Fruit fly (Drosophila melanogaster) whole organism, embryonic: Measurements from ENCODE around the gene CG18213.

Experiments
- Atf-2 ChIP-seq: fragments of 200-800 bp; sonication (Bioruptor generic); optimal IDR thresholded peaks from 2 replicates; lab custom pipeline; 2016; ENCODE audit warnings: missing biosample characterization, missing genetic modification characterization
- C15 ChIP-seq: fragments of 200-800 bp; sonication (Bioruptor generic); IDR thresholded peaks from 3 replicates; pipeline ENCODE4 v1.3.6; 2022; ENCODE audit warnings: missing biosample characterization, missing genetic modification characterization
- CG10543 ChIP-seq: fragments of 200-800 bp; sonication (Bioruptor generic); optimal IDR thresholded peaks from 3 replicates; lab custom pipeline; 2017; ENCODE audit warnings: missing biosample characterization, mild to moderate bottlenecking, missing genetic modification characterization, moderate library complexity
- CG11093 ChIP-seq: fragments of 200-800 bp; sonication (Bioruptor generic); IDR thresholded peaks from 3 replicates; pipeline ENCODE4 v1.3.6; 2022; ENCODE audit warnings: missing biosample characterization, missing genetic modification characterization
- CG11695 ChIP-seq: fragments of 200-800 bp; sonication (Bioruptor generic); IDR thresholded peaks from 3 replicates; pipeline ENCODE4 v1.3.6; 2022; ENCODE audit warnings: missing biosample characterization, missing genetic modification characterization
- CG12299 ChIP-seq: fragments of 200-800 bp; sonication (Bioruptor generic); optimal IDR thresholded peaks from 2 replicates; lab custom pipeline; 2018; ENCODE audit warnings: missing biosample characterization, mild to moderate bottlenecking, missing genetic modification characterization
- CG1529 ChIP-seq: fragments of 200-800 bp; sonication (Bioruptor generic); optimal IDR thresholded peaks from 3 replicates; lab custom pipeline; 2018; ENCODE audit warnings: missing biosample characterization, missing genetic modification characterization
- CG1647 ChIP-seq: fragments of 200-800 bp; sonication (Bioruptor generic); optimal IDR thresholded peaks from 3 replicates; lab custom pipeline; 2016; ENCODE audit warnings: missing biosample characterization, missing genetic modification characterization
- CG17361 ChIP-seq: fragments of 200-800 bp; sonication (Bioruptor generic); IDR thresholded peaks from 3 replicates; pipeline ENCODE4 v1.3.6; 2022; ENCODE audit warnings: missing biosample characterization, missing genetic modification characterization
- CG18262 ChIP-seq: fragments of 200-800 bp; optimal IDR thresholded peaks from 3 replicates; lab custom pipeline; 2019; ENCODE audit warnings: missing biosample characterization, mild to moderate bottlenecking, missing genetic modification characterization, moderate library complexity
- CG2678 ChIP-seq: fragments of 200-800 bp; sonication (Bioruptor generic); optimal IDR thresholded peaks from 3 replicates; lab custom pipeline; 2019; ENCODE audit warnings: missing biosample characterization, mild to moderate bottlenecking, missing genetic modification characterization, moderate library complexity
- CG31388 ChIP-seq: fragments of 200-800 bp; sonication (Bioruptor generic); optimal IDR thresholded peaks from 2 replicates; lab custom pipeline; 2016; ENCODE audit warnings: missing biosample characterization, missing genetic modification characterization
- CG33213 ChIP-seq: fragments of 200-800 bp; sonication (Bioruptor generic); optimal IDR thresholded peaks from 3 replicates; lab custom pipeline; 2016; ENCODE audit warnings: missing biosample characterization, missing genetic modification characterization
- CG4282 ChIP-seq: fragments of 200-800 bp; sonication (Bioruptor generic); optimal IDR thresholded peaks from 2 replicates; lab custom pipeline; 2016; ENCODE audit warnings: missing biosample characterization, missing genetic modification characterization
- CG4360 ChIP-seq: fragments of 200-800 bp; sonication (Bioruptor generic); IDR thresholded peaks from 2 replicates; pipeline ENCODE4 v1.3.6; 2022; ENCODE audit warnings: missing biosample characterization, missing genetic modification characterization
- CG4617 ChIP-seq: fragments of 200-800 bp; sonication (Bioruptor generic); optimal IDR thresholded peaks from 3 replicates; lab custom pipeline; 2016; ENCODE audit warnings: missing biosample characterization, missing genetic modification characterization, borderline replicate concordance
- CG6272 ChIP-seq: fragments of 200-800 bp; sonication (Bioruptor generic); IDR thresholded peaks from 2 replicates; pipeline ENCODE4 v1.3.6; 2022; ENCODE audit warnings: missing biosample characterization, missing genetic modification characterization
- CG7357 ChIP-seq: fragments of 200-800 bp; sonication (Bioruptor generic); IDR thresholded peaks from 3 replicates; pipeline ENCODE4 v1.3.6; 2022; ENCODE audit warnings: missing biosample characterization, missing genetic modification characterization
- CG7556 ChIP-seq: fragments of 200-800 bp; sonication (Bioruptor generic); optimal IDR thresholded peaks from 2 replicates; lab custom pipeline; 2017; ENCODE audit warnings: missing biosample characterization, mild to moderate bottlenecking, missing genetic modification characterization
- CG7928 ChIP-seq: fragments of 200-800 bp; sonication (Bioruptor generic); optimal IDR thresholded peaks from 2 replicates; lab custom pipeline; 2017; ENCODE audit warnings: missing biosample characterization, mild to moderate bottlenecking, missing genetic modification characterization
- CG9817 ChIP-seq: fragments of 200-800 bp; sonication (Bioruptor generic); optimal IDR thresholded peaks from 2 replicates; lab custom pipeline; 2018; ENCODE audit warnings: missing biosample characterization, mild to moderate bottlenecking, missing genetic modification characterization, moderate library complexity
- Dbx ChIP-seq: fragments of 200-800 bp; sonication (Bioruptor generic); IDR thresholded peaks from 3 replicates; pipeline ENCODE4 v1.3.6; 2022; ENCODE audit warnings: missing biosample characterization, missing genetic modification characterization
- Doc3 ChIP-seq: fragments of 200-800 bp; sonication (Bioruptor generic); IDR thresholded peaks from 3 replicates; pipeline ENCODE4 v1.3.6; 2022; ENCODE audit warnings: missing biosample characterization, missing genetic modification characterization; ENCODE audit not compliant: partially characterized antibody
- Elba2 ChIP-seq: fragments of 200-800 bp; sonication (Bioruptor generic); optimal IDR thresholded peaks from 3 replicates; lab custom pipeline; 2016; ENCODE audit warnings: missing biosample characterization, missing genetic modification characterization
- HLH4C ChIP-seq: fragments of 200-800 bp; sonication (Bioruptor generic); IDR thresholded peaks from 3 replicates; pipeline ENCODE4 v1.3.6; 2022; ENCODE audit warnings: missing biosample characterization, missing genetic modification characterization; ENCODE audit not compliant: partially characterized antibody
- Hey ChIP-seq: fragments of 200-800 bp; sonication (Bioruptor generic); optimal IDR thresholded peaks from 3 replicates; lab custom pipeline; 2018; ENCODE audit warnings: missing biosample characterization, mild to moderate bottlenecking, missing genetic modification characterization
- Hmx ChIP-seq: fragments of 200-800 bp; sonication (Bioruptor generic); optimal IDR thresholded peaks from 2 replicates; lab custom pipeline; 2016; ENCODE audit warnings: missing biosample characterization, missing genetic modification characterization
- Hr39 ChIP-seq: fragments of >200 bp; optimal IDR thresholded peaks from 2 replicates; lab custom pipeline; 2017
- Jarid2 ChIP-seq: fragments of 200-800 bp; sonication (Bioruptor generic); optimal IDR thresholded peaks from 3 replicates; lab custom pipeline; 2017; ENCODE audit warnings: mild to moderate bottlenecking, missing biosample characterization, missing genetic modification reagents, missing genetic modification characterization
- Myb ChIP-seq: fragments of 200-800 bp; sonication (Bioruptor generic); optimal IDR thresholded peaks from 2 replicates; lab custom pipeline; 2016; ENCODE audit warnings: missing biosample characterization, missing genetic modification characterization
- NC2β ChIP-seq: fragments of 200-800 bp; sonication (Bioruptor generic); optimal IDR thresholded peaks from 2 replicates; lab custom pipeline; 2016; ENCODE audit warnings: missing biosample characterization, missing genetic modification characterization
- Sox102F ChIP-seq: fragments of 200-800 bp; sonication (Bioruptor generic); optimal IDR thresholded peaks from 2 replicates; lab custom pipeline; 2018; ENCODE audit warnings: missing biosample characterization, mild to moderate bottlenecking, missing genetic modification characterization, moderate library complexity
- Tbp ChIP-seq: fragments of >200 bp; optimal IDR thresholded peaks from 2 replicates; lab custom pipeline; 2018; ENCODE audit warnings: missing biosample characterization, missing genetic modification characterization
- az2 ChIP-seq: fragments of 200-800 bp; sonication (Bioruptor generic); optimal IDR thresholded peaks from 3 replicates; lab custom pipeline; 2016; ENCODE audit warnings: missing biosample characterization, missing genetic modification characterization
- bbx ChIP-seq: fragments of 200-800 bp; sonication (Bioruptor generic); IDR thresholded peaks from 2 replicates; pipeline ENCODE4 v1.3.6; 2022; ENCODE audit warnings: missing biosample characterization, missing genetic modification characterization; ENCODE audit not compliant: partially characterized antibody
- ci ChIP-seq: fragments of 200-800 bp; sonication (Bioruptor generic); IDR thresholded peaks from 3 replicates; pipeline ENCODE4 v1.3.6; 2022; ENCODE audit warnings: missing biosample characterization, missing genetic modification characterization
- croc ChIP-seq: fragments of 200-800 bp; sonication (Bioruptor generic); conservative IDR thresholded peaks from 3 replicates; pipeline ENCODE4 v1.3.6; 2022; ENCODE audit warnings: missing biosample characterization, missing genetic modification characterization
- dan ChIP-seq: fragments of 200-800 bp; sonication (Bioruptor generic); IDR thresholded peaks from 2 replicates; pipeline ENCODE4 v1.3.6; 2022; ENCODE audit warnings: missing biosample characterization, missing genetic modification characterization
- emc ChIP-seq: fragments of 200-800 bp; sonication (Bioruptor generic); optimal IDR thresholded peaks from 2 replicates; lab custom pipeline; 2016; ENCODE audit warnings: missing biosample characterization, missing genetic modification characterization
- ems ChIP-seq: fragments of 200-800 bp; sonication (Bioruptor generic); optimal IDR thresholded peaks from 3 replicates; lab custom pipeline; 2016; ENCODE audit warnings: missing biosample characterization, missing genetic modification characterization
- eyg ChIP-seq: fragments of 200-800 bp; sonication (Bioruptor generic); optimal IDR thresholded peaks from 3 replicates; lab custom pipeline; 2016; ENCODE audit warnings: missing biosample characterization, missing genetic modification characterization
- fd102C ChIP-seq: fragments of 200-800 bp; sonication (Bioruptor generic); optimal IDR thresholded peaks from 2 replicates; lab custom pipeline; 2018; ENCODE audit warnings: missing biosample characterization, mild to moderate bottlenecking, missing genetic modification characterization, moderate library complexity
- fd3F ChIP-seq: fragments of 200-800 bp; sonication (Bioruptor generic); optimal IDR thresholded peaks from 2 replicates; lab custom pipeline; 2018; ENCODE audit warnings: missing biosample characterization, mild to moderate bottlenecking, missing genetic modification characterization, moderate library complexity
- gcm2 ChIP-seq: fragments of 200-800 bp; sonication (Bioruptor generic); optimal IDR thresholded peaks from 2 replicates; lab custom pipeline; 2016; ENCODE audit warnings: missing biosample characterization, missing genetic modification characterization
- ham ChIP-seq: fragments of 200-800 bp; sonication (Bioruptor generic); IDR thresholded peaks from 2 replicates; pipeline ENCODE4 v1.3.6; 2022; ENCODE audit warnings: missing biosample characterization, missing genetic modification characterization
- kni ChIP-seq: fragments of 200-800 bp; sonication (Bioruptor generic); optimal IDR thresholded peaks from 3 replicates; lab custom pipeline; 2017; ENCODE audit warnings: mild to moderate bottlenecking, missing biosample characterization, missing genetic modification reagents, missing genetic modification characterization
- onecut ChIP-seq: fragments of 200-800 bp; sonication (Bioruptor generic); IDR thresholded peaks from 2 replicates; pipeline ENCODE4 v1.3.6; 2022; ENCODE audit warnings: missing biosample characterization, missing genetic modification characterization
- sima ChIP-seq: fragments of 200-800 bp; sonication (Bioruptor generic); optimal IDR thresholded peaks from 2 replicates; lab custom pipeline; 2016; ENCODE audit warnings: missing biosample characterization, missing genetic modification characterization
- sr ChIP-seq: fragments of 200-800 bp; sonication (Bioruptor generic); IDR thresholded peaks from 3 replicates; pipeline ENCODE4 v1.3.6; 2022; ENCODE audit warnings: missing biosample characterization, missing genetic modification characterization
- zen2 ChIP-seq: fragments of 200-800 bp; sonication (Bioruptor generic); IDR thresholded peaks from 3 replicates; pipeline ENCODE4 v1.3.6; 2022; ENCODE audit warnings: missing biosample characterization, missing genetic modification characterization; ENCODE audit not compliant: partially characterized antibody

Gene CG18213

dm6 chr3R:17080666-17081358, 40.8 kb upstream of the CG18213 start (continued):
- TF ChIP-seq Hey (tag; lab: Kevin White, UChicago) (no peak), Tbp (GFP tag; lab: Kevin White, UChicago) (no peak), dan (GFP tag; lab: Robert Waterston, UW) (0 out of 2 replicates have a peak, but pooled peaks have one; percentile 35), NC2β (GFP tag; lab: Kevin White, UChicago) (peak; percentile 85), Myb (GFP tag; lab: Kevin White, UChicago) (peak; percentile 25), Hmx (GFP tag; lab: Kevin White, UChicago) (peak; percentile 83), CG4617 (GFP tag; lab: Kevin White, UChicago) (peak; percentile 74), CG4360 (peak; percentile 69), ham (peak; percentile 62), Doc3 (no peak), CG7357 (GFP tag; lab: Robert Waterston, UW) (peak; percentile 85), Dbx (GFP tag; lab: Robert Waterston, UW) (peak; percentile 87), ems (GFP tag; lab: Kevin White, UChicago) (peak; percentile 92), ci (peak; percentile 95), CG6272 (GFP tag; lab: Robert Waterston, UW) (peak; percentile 82), emc (GFP tag; lab: Kevin White, UChicago) (peak; percentile 53), fd3F (GFP tag; lab: Kevin White, UChicago) (peak; percentile 91), CG11093 (GFP tag; lab: Robert Waterston, UW) (peak; percentile 88), CG1529 (GFP tag; lab: Kevin White, UChicago) (peak; percentile 96), CG7556 (peak; percentile 98), CG1647 (GFP tag; lab: Kevin White, UChicago) (peak; percentile 73), CG31388 (GFP tag; lab: Kevin White, UChicago) (peak; percentile 73), Jarid2 (peak; percentile 82), CG33213 (peak; percentile 64), croc (GFP tag; lab: Robert Waterston, UW) (peak; percentile 88), Hr39 (lab: Kevin White, UChicago) (no peak), Sox102F (peak; percentile 96), Atf-2 (peak; percentile 87), CG2678 (peak; percentile 97), sr (GFP tag; lab: Robert Waterston, UW) (peak; percentile 42; the same call in 1 of the 3 replicates), zen2 (GFP tag; lab: Robert Waterston, UW) (no peak), CG4282 (GFP tag; lab: Kevin White, UChicago) (peak; percentile 69), onecut (GFP tag; lab: Robert Waterston, UW) (peak; percentile 91), C15 (peak; percentile 73; the same call in 2 of the 3 replicates), CG12299 (peak; percentile 96), CG18262 (tag; lab: Kevin White, UChicago) (peak; percentile 98), CG17361 (GFP tag; lab: Robert Waterston, UW) (peak; percentile 96), HLH4C (GFP tag; lab: Robert Waterston, UW) (no peak), CG7928 (GFP tag; lab: Kevin White, UChicago) (peak; percentile 70), CG10543 (GFP tag; lab: Kevin White, UChicago) (peak; percentile 87), bbx (GFP tag; lab: Robert Waterston, UW) (no peak), eyg (GFP tag; lab: Kevin White, UChicago) (peak; percentile 81), Elba2 (peak; percentile 39), sima (GFP tag; lab: Kevin White, UChicago) (peak; percentile 82), CG9817 (peak; percentile 88), CG11695 (peak; percentile 98), fd102C (GFP tag; lab: Kevin White, UChicago) (peak; percentile 44), gcm2 (GFP tag; lab: Kevin White, UChicago) (peak; percentile 84), kni (GFP tag; lab: Kevin White, UChicago) (peak; percentile 69), az2 (GFP tag; lab: Kevin White, UChicago) (peak; percentile 96)
